Fruit fly (Drosophila melanogaster): Measurements from ENCODE around the gene HDAC11.

The HDAC11 gene

DNA sequence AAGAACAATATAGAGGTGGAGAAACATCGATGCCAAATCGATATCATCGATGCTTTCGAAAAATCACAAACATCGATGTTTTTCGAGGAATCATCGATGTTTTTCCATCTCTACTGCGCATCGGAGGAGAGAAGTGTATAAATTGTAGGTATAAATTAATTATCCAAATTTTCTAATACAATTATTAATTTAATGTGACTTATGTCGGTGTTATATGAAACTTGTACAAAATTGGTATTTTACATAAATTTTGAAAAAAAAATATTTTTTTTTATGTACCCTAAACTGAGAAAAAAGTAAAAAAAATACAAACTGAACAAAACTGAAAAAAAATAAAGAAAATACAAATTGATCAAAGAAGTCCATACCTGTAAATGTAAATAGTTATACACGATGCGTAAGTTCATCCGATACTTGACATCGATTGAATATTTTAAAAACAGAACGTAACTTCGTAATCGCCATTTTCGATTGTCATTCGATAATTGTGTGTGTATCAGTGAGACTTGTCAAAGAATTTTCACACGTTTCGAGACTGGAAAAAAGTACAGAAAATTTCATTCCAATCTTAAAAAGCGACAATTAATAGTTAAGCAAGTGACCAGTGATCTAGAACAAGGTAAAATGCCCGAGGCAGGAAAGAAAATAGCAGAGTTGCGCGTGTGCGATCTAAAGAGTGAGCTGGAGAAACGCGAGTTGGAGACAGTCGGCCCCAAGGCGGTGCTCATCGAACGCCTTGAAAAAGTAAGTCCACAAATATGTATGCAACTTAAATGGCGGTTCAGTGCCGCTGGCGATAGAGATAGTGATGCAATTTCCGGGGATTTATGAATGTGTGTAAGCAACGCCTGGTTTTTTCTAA lies 38.8 kb downstream of the HDAC11 start, which contains the start of the genes CG5808 and Saf-B (continued):
- TF ChIP-seq twi (tag; optimal IDR thresholded peaks at IDR 0.05) (no peak), CG13424 (tag; optimal IDR thresholded peaks at IDR 0.05) (peak; percentile 30), CG18599 (GFP tag; optimal IDR thresholded peaks at IDR 0.05) (no peak), CG13624 (GFP tag; optimal IDR thresholded peaks at IDR 0.05) (no peak), cas (GFP tag; IDR thresholded peaks at IDR 0.05) (no peak), en (GFP tag; optimal IDR thresholded peaks at IDR 0.05) (no peak), Pdp1 (GFP tag; optimal IDR thresholded peaks at IDR 0.05) (no peak), CG18476 (GFP tag; optimal IDR thresholded peaks at IDR 0.05) (peak; percentile 59), CG10431 (GFP tag; optimal IDR thresholded peaks at IDR 0.05) (no peak), Rfx (GFP tag; IDR thresholded peaks at IDR 0.05) (peak; percentile 53; the same call in 1 of the 2 replicates), slou (GFP tag; optimal IDR thresholded peaks at IDR 0.05) (no peak), CG31441 (GFP tag; IDR thresholded peaks at IDR 0.05) (no peak), Hmr (GFP tag; optimal IDR thresholded peaks at IDR 0.05) (no peak), CG7987 (GFP tag; optimal IDR thresholded peaks at IDR 0.05) (no peak), hkb (optimal IDR thresholded peaks at IDR 0.05) (no peak), hkb (GFP tag; IDR thresholded peaks at IDR 0.05) (no peak), CG7271 (tag; optimal IDR thresholded peaks at IDR 0.05) (peak; percentile 7), Blimp-1 (GFP tag; optimal IDR thresholded peaks at IDR 0.05) (no peak), BEAF-32 (GFP tag; optimal IDR thresholded peaks at IDR 0.05) (peak; percentile 87), CG11456 (GFP tag; IDR thresholded peaks at IDR 0.05) (no peak), oc (tag; optimal IDR thresholded peaks at IDR 0.05) (no peak), ci (GFP tag; IDR thresholded peaks at IDR 0.05) (no peak), Xbp1 (GFP tag; optimal IDR thresholded peaks at IDR 0.05) (peak; percentile 39), crp (GFP tag; optimal IDR thresholded peaks at IDR 0.05) (peak in 1 of 2 experiments; percentile 37), slbo (GFP tag; IDR thresholded peaks at IDR 0.05) (peak; percentile 60), CG15696 (tag; optimal IDR thresholded peaks at IDR 0.05) (peak; percentile 43), CG10543 (GFP tag; optimal IDR thresholded peaks at IDR 0.05) (no peak), CG5245 (GFP tag; optimal IDR thresholded peaks at IDR 0.05) (peak; percentile 57), CG4328 (GFP tag; optimal IDR thresholded peaks at IDR 0.05) (no peak), CG14050 (GFP tag; IDR thresholded peaks at IDR 0.05) (no peak), CG17359 (tag; optimal IDR thresholded peaks at IDR 0.05) (no peak), CG1024 (GFP tag; IDR thresholded peaks at IDR 0.05) (no peak), H2.0 (GFP tag; IDR thresholded peaks at IDR 0.05) (no peak), BtbVII (GFP tag; optimal IDR thresholded peaks at IDR 0.05) (no peak), pros (GFP tag; optimal IDR thresholded peaks at IDR 0.05) (no peak), Ravus (GFP tag; IDR thresholded peaks at IDR 0.05) (no peak), crol (GFP tag; IDR thresholded peaks at IDR 0.05) (no peak), toy (GFP tag; IDR thresholded peaks at IDR 0.05) (no peak), CG3847 (GFP tag; IDR thresholded peaks at IDR 0.05) (peak; percentile 41; the same call in 1 of the 2 replicates), Drgx (GFP tag; IDR thresholded peaks at IDR 0.05) (no peak), Oli (tag; optimal IDR thresholded peaks at IDR 0.05) (peak; percentile 13), Atf-2 (GFP tag; optimal IDR thresholded peaks at IDR 0.05) (no peak), CG32772 (GFP tag; IDR thresholded peaks at IDR 0.05) (no peak; the same call in 1 of the 2 replicates), NC2α (GFP tag; optimal IDR thresholded peaks at IDR 0.05) (no peak), Max (GFP tag; optimal IDR thresholded peaks at IDR 0.05) (peak; percentile 61), salm (tag; optimal IDR thresholded peaks at IDR 0.05) (no peak), CG9727 (GFP tag; optimal IDR thresholded peaks at IDR 0.05) (peak; percentile 76), gt (GFP tag; IDR thresholded peaks at IDR 0.05) (no peak), CG1792 (GFP tag; optimal IDR thresholded peaks at IDR 0.05) (no peak), H15 (GFP tag; IDR thresholded peaks at IDR 0.05) (no peak)
